Fruit fly (Drosophila melanogaster) S2 (cell line): ENCODE results near the gene CG43844.
A peak's percentile ranks its signal among the peaks of the same experiment; 100 is the strongest.

Source experiments
- CG8478 ChIP-seq: fragments of >200 bp; optimal IDR thresholded peaks from 2 replicates; lab custom pipeline; 2018
- CTCF ChIP-seq, 2 experiments: fragments of >200 bp; optimal IDR thresholded peaks; 2 replicates each; lab custom pipeline; 2018

The CG43844 gene

DNA sequence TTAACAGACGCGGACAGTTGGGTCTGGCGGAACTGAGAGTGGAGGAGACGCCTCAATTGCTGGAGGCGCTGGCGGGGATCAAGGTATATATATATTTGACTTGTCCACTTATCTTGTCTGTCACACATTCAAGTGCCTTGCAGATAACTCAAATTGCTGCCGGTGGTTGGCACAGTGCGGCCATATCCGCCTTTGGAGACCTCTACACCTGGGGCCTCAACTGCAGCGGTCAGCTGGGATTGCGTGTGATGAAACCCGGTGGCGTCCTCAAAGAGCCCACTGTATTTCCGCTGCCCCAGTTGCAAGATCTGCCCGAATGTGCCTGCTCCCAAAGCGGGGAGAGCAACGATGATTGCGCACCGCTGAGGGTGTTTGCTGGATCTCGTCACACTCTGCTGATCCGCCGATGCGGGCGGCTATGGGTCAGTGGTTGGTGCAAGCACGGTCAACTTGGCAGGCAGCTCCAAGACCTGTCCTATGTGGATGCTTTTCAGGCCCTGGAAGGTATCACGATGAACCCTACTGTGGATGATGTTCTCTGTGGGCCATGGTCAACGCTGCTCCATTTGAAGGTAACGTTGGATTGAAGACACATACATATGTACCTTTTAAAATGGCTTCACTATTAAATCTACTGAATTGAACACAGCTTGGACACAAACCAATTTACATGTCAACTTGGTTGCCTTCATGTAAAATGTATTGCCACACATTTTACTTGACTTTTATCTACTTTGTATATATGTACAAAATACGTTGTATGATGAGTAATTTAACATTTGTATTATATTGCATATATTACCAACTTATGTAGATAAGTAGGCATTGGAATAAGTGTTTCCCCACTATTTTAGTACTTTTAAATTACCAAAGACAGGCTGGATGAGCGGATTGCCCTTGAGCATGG lies at the start of gene CG43844:
CG43844 (plus strand) TSS at position 844 of the 907 bp plus-strand sequence.
- no peak for TF ChIP-seq CG8478 (lab: Kevin White, UChicago)
- TF ChIP-seq CTCF (optimal IDR thresholded peaks at IDR 0.05; lab: Kevin White, UChicago), result peak; percentile 76

- TF ChIP-seq CTCF (optimal IDR thresholded peaks at IDR 0.05; lab: Kevin White, UChicago), result no peak
- TF ChIP-seq CG8478 (lab: Kevin White, UChicago), result no peak
Measured at dm6 chr3R:21839636-21840035, 49.7 kb upstream of the CG43844 start.

dm6 chr3R:21840432-21840831 lies 48.9 kb upstream of the CG43844 start:
- TF ChIP-seq CTCF (optimal IDR thresholded peaks at IDR 0.05; lab: Kevin White, UChicago) (no peak), CG8478 (lab: Kevin White, UChicago) (no peak)

DNA sequence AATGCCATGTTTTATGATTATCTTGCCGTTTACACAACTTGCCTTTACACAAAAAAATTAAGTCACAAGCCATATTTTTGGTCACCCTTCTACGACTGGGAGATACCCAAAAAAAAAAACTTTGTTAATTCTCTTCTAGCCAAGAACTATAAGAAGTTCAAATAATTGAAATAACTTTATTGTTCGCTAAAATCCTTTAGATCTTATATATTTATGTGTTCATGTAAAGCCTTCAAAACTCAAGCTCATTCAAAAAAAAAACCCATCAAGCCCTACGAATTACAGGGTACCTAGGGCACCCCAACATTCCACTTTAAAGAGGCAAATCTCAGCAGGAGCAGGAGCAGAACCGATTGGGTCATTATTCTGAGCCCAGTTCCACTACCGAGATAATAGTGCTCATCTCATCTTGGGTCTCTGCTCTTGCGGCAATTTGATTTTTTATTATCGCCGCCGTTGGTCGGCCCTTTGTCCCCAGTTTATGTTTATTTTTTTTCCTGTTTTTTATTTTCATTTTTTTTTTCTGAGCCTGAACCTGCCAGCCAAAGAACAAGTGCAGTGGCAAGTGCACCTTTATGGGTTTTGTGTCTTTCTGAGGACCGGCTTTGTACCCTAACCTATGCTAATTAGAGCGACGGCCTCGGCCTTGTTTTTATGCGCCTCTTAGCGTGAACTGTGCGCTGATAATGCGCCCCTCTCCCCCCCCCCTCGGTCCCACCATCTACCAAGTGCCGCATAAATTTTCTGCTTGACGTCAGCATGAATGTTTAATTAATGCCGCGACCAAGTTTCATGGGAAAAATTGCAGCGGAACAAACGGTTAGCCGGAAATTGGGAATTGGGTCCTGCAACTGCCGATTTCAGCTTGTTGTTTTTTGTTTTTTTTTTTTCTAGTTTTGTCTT lies 47.6 kb upstream of the CG43844 start:
- TF ChIP-seq CG8478 (lab: Kevin White, UChicago), result no peak
- no peak for TF ChIP-seq CTCF (optimal IDR thresholded peaks at IDR 0.05; lab: Kevin White, UChicago)

- TF ChIP-seq CG8478 (lab: Kevin White, UChicago) (no peak), CTCF (optimal IDR thresholded peaks at IDR 0.05; lab: Kevin White, UChicago) (no peak)
Measured at dm6 chr3R:21843665-21844064, 45.7 kb upstream of the CG43844 start, which contains the start of gene Gr93b. TSS of gene Gr93b (minus strand) at chr3R:21843765.

DNA sequence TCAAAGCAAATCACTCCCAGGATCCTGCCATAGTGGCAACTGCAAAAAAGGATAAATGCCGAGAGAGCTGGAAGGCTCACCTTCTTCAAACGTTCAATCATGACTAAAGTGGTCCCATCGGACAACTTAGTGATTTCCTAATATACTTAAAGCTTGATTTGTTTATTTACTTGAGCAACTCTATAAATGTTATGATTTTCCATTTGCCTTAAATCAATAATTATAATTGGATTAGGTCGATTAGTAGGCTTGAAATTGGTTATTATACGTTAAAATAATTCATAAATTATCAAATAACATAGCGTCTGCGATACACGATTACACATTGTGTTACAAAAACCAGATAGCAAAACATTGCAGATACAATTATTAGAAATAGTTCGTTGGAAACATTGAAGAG lies 44.2 kb upstream of the CG43844 start, which contains the start of gene Gr93c:
Gr93c (minus strand) TSS at position 101 of the 400 bp plus-strand sequence.
- no peak for TF ChIP-seq CTCF (optimal IDR thresholded peaks at IDR 0.05; lab: Kevin White, UChicago)
- no peak for TF ChIP-seq CG8478 (lab: Kevin White, UChicago)

dm6 chr3R:21846559-21846958 lies 42.8 kb upstream of the CG43844 start, which contains the start of gene Gr93d:
TSS of gene Gr93d (minus strand) at chr3R:21846659.
- TF ChIP-seq CG8478 (lab: Kevin White, UChicago) (no peak), CTCF (optimal IDR thresholded peaks at IDR 0.05; lab: Kevin White, UChicago) (no peak)

DNA sequence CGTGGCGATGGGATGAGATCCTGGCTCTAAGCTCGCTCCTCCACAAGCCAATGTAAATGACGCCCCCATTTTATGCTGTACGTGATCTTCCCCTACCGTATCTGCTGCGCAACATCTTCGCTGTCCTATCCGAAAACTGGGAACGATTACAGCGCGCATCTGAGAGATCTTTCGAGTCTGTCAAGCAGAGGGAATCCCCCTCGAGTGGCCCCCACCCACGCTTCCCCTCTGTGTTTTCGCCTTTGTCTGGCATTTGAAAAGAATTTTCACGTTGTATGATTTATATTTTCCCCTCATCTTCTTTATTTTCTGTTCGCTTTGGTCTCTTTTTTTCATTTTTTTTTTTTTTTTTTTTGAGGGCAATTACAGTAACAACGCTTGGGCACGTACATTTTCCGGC lies 41.9 kb upstream of the CG43844 start:
- no peak for TF ChIP-seq CG8478 (lab: Kevin White, UChicago)
- no peak for TF ChIP-seq CTCF (optimal IDR thresholded peaks at IDR 0.05; lab: Kevin White, UChicago)

dm6 chr3R:21848271-21848670 lies 41.1 kb upstream of the CG43844 start:
- TF ChIP-seq CTCF (optimal IDR thresholded peaks at IDR 0.05; lab: Kevin White, UChicago) (no peak), CG8478 (lab: Kevin White, UChicago) (no peak)

- TF ChIP-seq CG8478 (lab: Kevin White, UChicago), result no peak
- no peak for TF ChIP-seq CTCF (optimal IDR thresholded peaks at IDR 0.05; lab: Kevin White, UChicago)
Measured at dm6 chr3R:21848987-21849442, 40.3 kb upstream of the CG43844 start.

dm6 chr3R:21849988-21850460 lies 39.3 kb upstream of the CG43844 start:
- TF ChIP-seq CTCF (optimal IDR thresholded peaks at IDR 0.05; lab: Kevin White, UChicago) (peak in 1 of 2 experiments; percentile 6), CG8478 (lab: Kevin White, UChicago) (no peak)

DNA sequence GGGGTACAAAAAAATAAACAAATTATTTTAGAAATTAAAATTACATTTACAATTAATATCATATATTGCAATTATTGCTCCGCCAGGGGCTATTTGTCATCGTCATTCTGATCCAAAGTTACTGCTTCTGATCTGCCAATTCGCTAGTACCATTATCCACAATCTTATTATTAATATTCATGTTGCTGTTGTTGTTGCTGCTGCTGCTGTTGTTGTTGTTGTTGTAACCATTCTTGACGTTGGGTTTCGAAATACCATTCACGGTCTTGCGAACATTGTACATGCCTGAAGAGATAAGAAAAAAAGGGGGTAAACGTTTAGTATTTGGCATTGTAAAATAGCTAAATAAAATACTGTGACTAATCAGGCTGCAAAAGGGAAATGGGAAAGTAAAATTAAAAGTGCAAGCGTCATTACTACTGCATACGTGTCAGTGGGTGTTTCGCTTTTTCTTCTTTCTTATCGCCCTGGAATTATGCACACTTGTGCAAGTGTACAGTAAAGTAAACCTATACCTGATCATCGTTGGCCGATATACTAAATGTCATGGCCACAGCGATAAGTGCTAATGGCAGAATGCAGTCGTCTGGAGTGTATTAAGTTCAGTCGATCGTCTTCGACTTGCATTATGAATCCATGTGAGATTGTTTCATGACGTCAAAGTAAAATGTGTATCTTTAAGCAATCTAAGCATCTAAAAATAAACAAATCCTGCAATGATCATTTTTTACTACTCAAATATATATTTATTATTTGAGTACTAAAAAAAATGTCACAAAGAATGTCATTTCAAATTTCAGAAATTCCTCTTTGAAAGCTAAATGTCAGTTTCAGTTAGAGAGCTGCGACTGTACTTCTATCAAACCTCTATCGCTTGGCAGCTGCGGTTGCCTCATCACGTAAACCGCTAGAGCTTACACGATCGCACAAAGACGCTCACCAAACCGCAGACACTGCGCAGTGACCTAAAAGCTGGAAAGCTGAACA lies 37.5 kb upstream of the CG43844 start:
- TF ChIP-seq CTCF (optimal IDR thresholded peaks at IDR 0.05; lab: Kevin White, UChicago) (no peak), CG8478 (lab: Kevin White, UChicago) (no peak)

- TF ChIP-seq CG8478 (lab: Kevin White, UChicago), result no peak
- no peak for TF ChIP-seq CTCF (optimal IDR thresholded peaks at IDR 0.05; lab: Kevin White, UChicago)
Measured at dm6 chr3R:21852579-21853233, 36.6 kb upstream of the CG43844 start.
